Worm (Caenorhabditis elegans): ENCODE measurements around the gene srxa-9.

ce11 chrX:15716971-15717370 is 29.8 kb upstream of the srxa-9 start:
- TF ChIP-seq snpc-4 (tag; optimal IDR thresholded peaks at IDR 0.05) (no peak), mef-2 (tag; optimal IDR thresholded peaks at IDR 0.05) (no peak), fos-1 (tag; optimal IDR thresholded peaks at IDR 0.05) (no peak), lin-35 (GFP tag; optimal IDR thresholded peaks at IDR 0.05) (no peak), sptf-1 (tag; optimal IDR thresholded peaks at IDR 0.05) (no peak), lin-39 (tag; optimal IDR thresholded peaks at IDR 0.05) (no peak), ztf-4 (tag; optimal IDR thresholded peaks at IDR 0.05) (no peak), nhr-28 (tag; optimal IDR thresholded peaks at IDR 0.05) (no peak), lin-13 (GFP tag; optimal IDR thresholded peaks at IDR 0.05) (no peak)

Data from whole organism, L1 larva.